Worm (Caenorhabditis elegans): ENCODE measurements around the gene lact-6.

- no peak for TF ChIP-seq elt-1 (tag; optimal IDR thresholded peaks at IDR 0.05)
- TF ChIP-seq nhr-237 (tag; optimal IDR thresholded peaks at IDR 0.05): no peak
- TF ChIP-seq nhr-12 (tag; optimal IDR thresholded peaks at IDR 0.05): no peak
- no peak for TF ChIP-seq lsy-2 (tag; optimal IDR thresholded peaks at IDR 0.05)
- TF ChIP-seq lin-11 (tag; optimal IDR thresholded peaks at IDR 0.05): no peak
- no peak for TF ChIP-seq skn-1 (tag; optimal IDR thresholded peaks at IDR 0.05)
- TF ChIP-seq blmp-1 (tag; optimal IDR thresholded peaks at IDR 0.05; ENCODE audit: insufficient read depth): no peak
- TF ChIP-seq ama-1 (optimal IDR thresholded peaks at IDR 0.05): no peak
- no peak for TF ChIP-seq ceh-82 (tag; optimal IDR thresholded peaks at IDR 0.05)
- no peak for TF ChIP-seq nhr-25 (tag; optimal IDR thresholded peaks at IDR 0.05)
- no peak for TF ChIP-seq lin-39 (tag; optimal IDR thresholded peaks at IDR 0.05)
- TF ChIP-seq ZK546.5 (tag; optimal IDR thresholded peaks at IDR 0.05): no peak
Measured at ce11 chrIV:17427423-17427822, 3.8 kb downstream of the lact-6 start, which contains the start of gene C06A12.3.
